Worm (Caenorhabditis elegans) whole organism, late embryonic: ENCODE results near the gene far-8.

ENCODE experiments used
- ceh-2 ChIP-seq: sonication (generic microtip); optimal IDR thresholded peaks from 2 replicates; lab custom pipeline; 2016; ENCODE audit warnings: missing genotype, missing genetic modification characterization, missing compliant biosample characterization
- ceh-24 ChIP-seq: sonication (generic microtip); optimal IDR thresholded peaks from 2 replicates; lab custom pipeline; 2016; ENCODE audit warnings: mild to moderate bottlenecking, missing genetic modification characterization, missing compliant biosample characterization
- ceh-34 ChIP-seq: sonication (generic microtip); optimal IDR thresholded peaks from 2 replicates; lab custom pipeline; 2016; ENCODE audit warnings: mild to moderate bottlenecking, missing genetic modification characterization, missing compliant biosample characterization
- ceh-48 ChIP-seq: sonication (generic microtip); optimal IDR thresholded peaks from 2 replicates; lab custom pipeline; 2016; ENCODE audit warnings: missing genetic modification characterization, inconsistent platforms, missing compliant biosample characterization
- ceh-9 ChIP-seq: sonication (generic microtip); optimal IDR thresholded peaks from 2 replicates; lab custom pipeline; 2016; ENCODE audit warnings: mild to moderate bottlenecking, missing genetic modification characterization, inconsistent platforms, missing compliant biosample characterization
- lin-11 ChIP-seq: fragments of 200-800 bp; sonication (Bioruptor generic); optimal IDR thresholded peaks from 2 replicates; lab custom pipeline; 2018; ENCODE audit warnings: mild to moderate bottlenecking, missing genetic modification characterization, missing compliant biosample characterization
- nfya-1 ChIP-seq: sonication (generic microtip); optimal IDR thresholded peaks from 2 replicates; lab custom pipeline; 2017; ENCODE audit warnings: missing genetic modification characterization, mild to moderate bottlenecking, missing compliant biosample characterization, antibody characterized with exemption, moderate library complexity
- pha-2 ChIP-seq: sonication (generic microtip); optimal IDR thresholded peaks from 2 replicates; lab custom pipeline; 2017; ENCODE audit warnings: mild to moderate bottlenecking, missing genetic modification characterization, missing compliant biosample characterization
- pha-4 ChIP-seq: fragments of 150-350 bp; optimal IDR thresholded peaks from 2 replicates; lab custom pipeline; 2018; ENCODE audit warnings: missing biosample characterization, missing genetic modification reagents, missing genetic modification characterization
- pqm-1 ChIP-seq: sonication (generic microtip); optimal IDR thresholded peaks from 2 replicates; lab custom pipeline; 2016; ENCODE audit warnings: missing genetic modification characterization, missing compliant biosample characterization
- rnt-1 ChIP-seq: sonication (generic microtip); optimal IDR thresholded peaks from 2 replicates; lab custom pipeline; 2016; ENCODE audit warnings: missing genetic modification characterization, missing compliant biosample characterization
- tbx-2 ChIP-seq: sonication (generic microtip); optimal IDR thresholded peaks from 2 replicates; lab custom pipeline; 2016; ENCODE audit warnings: missing genetic modification characterization, missing compliant biosample characterization
- unc-42 ChIP-seq: sonication (generic microtip); optimal IDR thresholded peaks from 2 replicates; lab custom pipeline; 2016; ENCODE audit warnings: missing genotype, missing genetic modification characterization, missing compliant biosample characterization

DNA sequence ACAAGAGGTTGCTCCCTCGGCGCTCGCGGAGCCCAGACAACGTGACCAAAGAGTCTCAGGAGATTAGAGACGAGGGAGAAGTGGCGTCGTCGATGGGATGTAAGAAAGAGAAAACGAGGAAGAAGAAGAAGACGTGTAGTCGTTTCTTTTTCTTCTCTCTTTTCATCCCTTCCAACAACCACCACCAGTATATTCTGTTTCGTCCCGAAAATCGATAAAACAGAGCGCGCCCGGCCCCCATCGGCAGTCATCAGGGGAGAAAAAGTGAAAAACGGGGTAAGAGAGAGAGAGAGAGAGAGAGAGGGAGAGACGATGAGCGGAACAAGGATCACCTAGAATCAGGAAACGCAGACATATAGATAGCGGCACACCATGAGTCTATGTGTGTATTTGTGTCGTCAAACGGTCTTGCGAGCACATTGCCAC, 45.2 kb downstream of the far-8 start:
- peak; percentile 10 for TF ChIP-seq rnt-1
- peak; percentile 76 for TF ChIP-seq tbx-2 (tag; lab: Kevin White, UChicago)
- no peak for TF ChIP-seq pha-2
- no peak for TF ChIP-seq lin-11 (tag; lab: Kevin White, UChicago)
- no peak for TF ChIP-seq ceh-9 (tag; lab: Kevin White, UChicago)
- no peak for TF ChIP-seq ceh-24 (tag; lab: Kevin White, UChicago)
- no peak for TF ChIP-seq ceh-2 (tag; lab: Kevin White, UChicago)
- peak; percentile 73 for TF ChIP-seq unc-42 (tag; lab: Kevin White, UChicago)
- TF ChIP-seq ceh-34 (tag; lab: Kevin White, UChicago) = peak; percentile 40
- TF ChIP-seq pha-4 (tag; lab: Kevin White, UChicago) = no peak
- peak; percentile 99 for TF ChIP-seq ceh-48
- TF ChIP-seq pqm-1 (tag; lab: Kevin White, UChicago) = no peak
- peak; percentile 71 for TF ChIP-seq nfya-1 (tag; lab: Kevin White, UChicago)
